Worm (Caenorhabditis elegans) whole organism, young adult: ENCODE results near the gene ilys-1.

Experiments
- D2030.7 ChIP-seq: fragments of 200-800 bp; sonication (Bioruptor generic); IDR thresholded peaks from 2 replicates; pipeline ENCODE4 v1.3.6; 2022; ENCODE audit warnings: missing genetic modification reagents, missing genetic modification characterization, missing compliant biosample characterization
- F10E7.11 ChIP-seq: sonication (generic microtip); optimal IDR thresholded peaks from 2 replicates; lab custom pipeline; 2017; ENCODE audit warnings: mild to moderate bottlenecking, missing genetic modification characterization, moderate library complexity, missing compliant biosample characterization
- F39B2.1 ChIP-seq: fragments of 200-800 bp; sonication (Bioruptor generic); IDR thresholded peaks from 2 replicates; pipeline ENCODE4 v1.3.6; 2022; ENCODE audit warnings: missing genetic modification reagents, missing genetic modification characterization, missing compliant biosample characterization
- Y95B8A.8 ChIP-seq: fragments of 200-800 bp; sonication (Bioruptor generic); IDR thresholded peaks from 2 replicates; pipeline ENCODE4 v1.3.6; 2022; ENCODE audit warnings: missing genetic modification reagents, missing genetic modification characterization, missing compliant biosample characterization
- dpl-1 ChIP-seq: fragments of 150-350 bp; optimal IDR thresholded peaks from 2 replicates; lab custom pipeline; 2014; ENCODE audit warnings: missing biosample characterization, missing genetic modification reagents, missing genetic modification characterization
- efl-1 ChIP-seq: fragments of 150-350 bp; optimal IDR thresholded peaks from 2 replicates; lab custom pipeline; 2014; ENCODE audit warnings: missing biosample characterization, missing genetic modification reagents, missing genetic modification characterization
- hlh-26 ChIP-seq: fragments of 200-800 bp; sonication (Bioruptor generic); conservative IDR thresholded peaks from 2 replicates; pipeline ENCODE4 v1.3.6; 2022; ENCODE audit warnings: missing genetic modification reagents, missing genetic modification characterization, missing compliant biosample characterization
- pbrm-1 ChIP-seq: fragments of 200-800 bp; sonication (Bioruptor generic); IDR thresholded peaks from 2 replicates; pipeline ENCODE4 v1.3.6; 2022; ENCODE audit warnings: missing genetic modification reagents, missing genetic modification characterization, missing compliant biosample characterization
- sea-2 ChIP-seq: fragments of 200-800 bp; sonication (Bioruptor generic); IDR thresholded peaks from 2 replicates; pipeline ENCODE4 v1.3.6; 2022; ENCODE audit warnings: missing genetic modification characterization, missing compliant biosample characterization
- snpc-1.1 ChIP-seq: sonication (generic microtip); optimal IDR thresholded peaks from 2 replicates; lab custom pipeline; 2017; ENCODE audit warnings: missing genetic modification characterization, mild to moderate bottlenecking, missing compliant biosample characterization, antibody characterized with exemption, moderate library complexity, missing genotype, missing genetic modification reagents; ENCODE audit not compliant: insufficient read depth
- snpc-3.4 ChIP-seq: sonication (generic microtip); optimal IDR thresholded peaks from 2 replicates; lab custom pipeline; 2017; ENCODE audit warnings: missing genetic modification characterization, mild to moderate bottlenecking, missing compliant biosample characterization, antibody characterized with exemption, moderate library complexity, missing genotype, missing genetic modification reagents
- zfh-2 ChIP-seq: fragments of 200-800 bp; sonication (Bioruptor generic); conservative IDR thresholded peaks from 2 replicates; pipeline ENCODE4 v1.3.6; 2022; ENCODE audit warnings: missing genetic modification reagents, missing genetic modification characterization, missing compliant biosample characterization

DNA sequence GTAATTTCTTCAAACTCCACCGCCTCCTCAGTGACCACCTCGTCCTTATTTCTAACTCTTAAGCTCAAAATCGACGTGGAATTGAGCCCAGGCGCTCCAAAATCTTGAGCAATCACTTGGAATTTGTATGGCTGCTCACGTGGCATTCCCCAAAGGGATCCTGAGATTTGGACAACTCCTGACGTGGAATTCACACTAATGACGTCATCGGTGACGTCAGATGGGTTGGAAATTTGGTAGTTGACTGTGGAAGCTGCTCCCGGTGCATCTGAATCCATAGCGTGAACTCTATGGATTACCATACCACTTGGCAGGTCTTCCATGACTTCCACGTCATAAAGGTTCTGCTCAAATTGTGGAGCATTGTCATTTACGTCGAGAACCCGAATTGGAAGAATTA lies 15.1 kb upstream of the ilys-1 start:
- no peak for TF ChIP-seq F39B2.1 (GFP tag; lab: Robert Waterston, UW)
- no peak for TF ChIP-seq Y95B8A.8 (GFP tag; lab: Robert Waterston, UW)
- TF ChIP-seq dpl-1 (GFP tag; lab: Kevin White, UChicago) = no peak
- TF ChIP-seq snpc-1.1 (tag; lab: Kevin White, UChicago) = no peak
- no peak for TF ChIP-seq snpc-3.4 (tag; lab: Kevin White, UChicago)
- no peak for TF ChIP-seq hlh-26 (GFP tag; lab: Robert Waterston, UW)
- TF ChIP-seq sea-2 (GFP tag; lab: Robert Waterston, UW) = no peak
- no peak for TF ChIP-seq D2030.7 (GFP tag; lab: Robert Waterston, UW)
- no peak for TF ChIP-seq efl-1 (GFP tag; lab: Kevin White, UChicago)
- no peak for TF ChIP-seq pbrm-1 (GFP tag; lab: Robert Waterston, UW)
- no peak for TF ChIP-seq zfh-2 (GFP tag; lab: Robert Waterston, UW)
- TF ChIP-seq F10E7.11 (tag; lab: Kevin White, UChicago) = no peak
